Fruit fly (Drosophila melanogaster) whole organism, embryonic: ENCODE data around the gene CG7987.

ENCODE experiments used
- B-H1 ChIP-seq: fragments of 200-800 bp; sonication (Bioruptor generic); IDR thresholded peaks from 3 replicates; pipeline ENCODE4 v1.3.6; 2022; ENCODE audit warnings: missing biosample characterization, missing genetic modification characterization
- CG10321 ChIP-seq: fragments of 200-800 bp; sonication (Bioruptor generic); IDR thresholded peaks from 2 replicates; pipeline ENCODE4 v1.3.6; 2022; ENCODE audit warnings: missing biosample characterization, missing genetic modification characterization
- CG10959 ChIP-seq: fragments of 200-800 bp; sonication (Bioruptor generic); IDR thresholded peaks from 2 replicates; pipeline ENCODE4 v1.3.6; 2022; ENCODE audit warnings: missing biosample characterization, missing genetic modification characterization
- CG11696 ChIP-seq: fragments of 200-800 bp; sonication (Bioruptor generic); IDR thresholded peaks from 2 replicates; pipeline ENCODE4 v1.3.6; 2022; ENCODE audit warnings: missing biosample characterization, missing genetic modification characterization
- CG15011 ChIP-seq: fragments of 200-800 bp; sonication (Bioruptor generic); optimal IDR thresholded peaks from 3 replicates; lab custom pipeline; 2018; ENCODE audit warnings: missing biosample characterization, mild to moderate bottlenecking, missing genetic modification characterization
- CG18476 ChIP-seq: fragments of 200-800 bp; sonication (Bioruptor generic); optimal IDR thresholded peaks from 2 replicates; lab custom pipeline; 2016; ENCODE audit warnings: missing biosample characterization, mild to moderate bottlenecking, missing genetic modification characterization
- CG3163 ChIP-seq: fragments of 200-800 bp; sonication (Bioruptor generic); optimal IDR thresholded peaks from 3 replicates; lab custom pipeline; 2016; ENCODE audit warnings: missing biosample characterization, missing genetic modification characterization
- CG32532 ChIP-seq: fragments of 200-800 bp; sonication (Bioruptor generic); IDR thresholded peaks from 2 replicates; pipeline ENCODE4 v1.3.6; 2022; ENCODE audit warnings: missing biosample characterization, missing genetic modification characterization
- CG32772 ChIP-seq: fragments of 200-800 bp; sonication (Bioruptor generic); IDR thresholded peaks from 2 replicates; pipeline ENCODE4 v1.3.6; 2022; ENCODE audit warnings: missing biosample characterization, missing genetic modification characterization
- CG3281 ChIP-seq: fragments of 200-800 bp; sonication (Bioruptor generic); optimal IDR thresholded peaks from 3 replicates; lab custom pipeline; 2017; ENCODE audit warnings: missing biosample characterization, mild to moderate bottlenecking, missing genetic modification characterization
- CG3407 ChIP-seq: fragments of 200-800 bp; sonication (Bioruptor generic); optimal IDR thresholded peaks from 2 replicates; lab custom pipeline; 2018; ENCODE audit warnings: missing biosample characterization, mild to moderate bottlenecking, missing genetic modification characterization
- CG3726 ChIP-seq: fragments of 200-800 bp; sonication (Bioruptor generic); IDR thresholded peaks from 3 replicates; pipeline ENCODE4, ENCODE4 v1.3.6; 2022; ENCODE audit warnings: missing biosample characterization, missing genetic modification characterization
- CG4282 ChIP-seq: fragments of 200-800 bp; sonication (Bioruptor generic); optimal IDR thresholded peaks from 2 replicates; lab custom pipeline; 2016; ENCODE audit warnings: missing biosample characterization, missing genetic modification characterization
- CG8944 ChIP-seq: fragments of 200-800 bp; sonication (Bioruptor generic); optimal IDR thresholded peaks from 3 replicates; lab custom pipeline; 2016; ENCODE audit warnings: missing biosample characterization, missing genetic modification characterization
- CG9215 ChIP-seq: fragments of 200-800 bp; sonication (Bioruptor generic); IDR thresholded peaks from 2 replicates; pipeline ENCODE4 v1.3.6; 2022; ENCODE audit warnings: missing biosample characterization, missing genetic modification characterization
- Camta ChIP-seq: fragments of 200-800 bp; sonication (Bioruptor generic); optimal IDR thresholded peaks from 2 replicates; lab custom pipeline; 2016; ENCODE audit warnings: missing biosample characterization, missing genetic modification characterization
- D19B ChIP-seq: fragments of 200-800 bp; sonication (Bioruptor generic); optimal IDR thresholded peaks from 2 replicates; lab custom pipeline; 2017; ENCODE audit warnings: missing biosample characterization, mild to moderate bottlenecking, missing genetic modification characterization
- Dip2 ChIP-seq: fragments of 200-800 bp; sonication (Bioruptor generic); IDR thresholded peaks from 2 replicates; pipeline ENCODE4 v1.3.6; 2022; ENCODE audit warnings: missing biosample characterization, missing genetic modification characterization
- Doc2 ChIP-seq: fragments of 200-800 bp; sonication (Bioruptor generic); IDR thresholded peaks from 2 replicates; pipeline ENCODE4 v1.3.6; 2022; ENCODE audit warnings: missing biosample characterization, missing genetic modification characterization
- Eip74EF ChIP-seq, 2 experiments: fragments of 200-800 bp in 1 of 2; fragments of >200 bp in 1 of 2; sonication (Bioruptor generic) in 1 of 2; optimal IDR thresholded peaks; 2 replicates each; lab custom pipeline; 2017 to 2019; ENCODE audit warnings: missing biosample characterization in 2 of 2, missing genetic modification characterization in 2 of 2, mild to moderate bottlenecking in 1 of 2, moderate library complexity in 1 of 2
- Ets65A ChIP-seq: fragments of 200-800 bp; sonication (Bioruptor generic); peaks from one replicate; lab custom pipeline; 2016; ENCODE audit warnings: missing biosample characterization, missing genetic modification characterization
- Fer3 ChIP-seq: fragments of 200-800 bp; sonication (Bioruptor generic); optimal IDR thresholded peaks from 2 replicates; lab custom pipeline; 2018; ENCODE audit warnings: missing biosample characterization, mild to moderate bottlenecking, missing genetic modification characterization, moderate library complexity
- GATAe ChIP-seq: fragments of 200-800 bp; sonication (Bioruptor generic); conservative IDR thresholded peaks from 2 replicates; pipeline ENCODE4 v1.3.6; 2022; ENCODE audit warnings: missing biosample characterization, missing genetic modification characterization
- Gsc ChIP-seq: fragments of 200-800 bp; sonication (Bioruptor generic); IDR thresholded peaks from 2 replicates; pipeline ENCODE4 v1.3.6; 2022; ENCODE audit warnings: missing biosample characterization, missing genetic modification characterization
- H2.0 ChIP-seq: fragments of 200-800 bp; sonication (Bioruptor generic); IDR thresholded peaks from 2 replicates; pipeline ENCODE4 v1.3.6; 2022; ENCODE audit warnings: missing biosample characterization, missing genetic modification characterization
- Jarid2 ChIP-seq: fragments of 200-800 bp; sonication (Bioruptor generic); optimal IDR thresholded peaks from 3 replicates; lab custom pipeline; 2017; ENCODE audit warnings: mild to moderate bottlenecking, missing biosample characterization, missing genetic modification reagents, missing genetic modification characterization
- Nf-YA ChIP-seq: fragments of 200-800 bp; sonication (Bioruptor generic); IDR thresholded peaks from 2 replicates; pipeline ENCODE4 v1.3.6; 2022; ENCODE audit warnings: missing biosample characterization, missing genetic modification characterization
- Nf-YB ChIP-seq: fragments of 200-800 bp; sonication (Bioruptor generic); optimal IDR thresholded peaks from 3 replicates; lab custom pipeline; 2019; ENCODE audit warnings: missing biosample characterization, mild to moderate bottlenecking, missing genetic modification characterization, moderate library complexity
- Nf-YC ChIP-seq: fragments of 200-800 bp; optimal IDR thresholded peaks from 3 replicates; lab custom pipeline; 2019; ENCODE audit warnings: missing biosample characterization, mild to moderate bottlenecking, missing genetic modification characterization, moderate library complexity
- Optix ChIP-seq: fragments of 200-800 bp; sonication (Bioruptor generic); IDR thresholded peaks from 3 replicates; pipeline ENCODE4 v1.3.6; 2022; ENCODE audit warnings: missing biosample characterization, missing genetic modification characterization
- Pdp1 ChIP-seq, 2 experiments: fragments of 200-800 bp; sonication (Bioruptor generic); optimal IDR thresholded peaks; 3 replicates each; lab custom pipeline; 2016; ENCODE audit warnings: missing biosample characterization in 2 of 2, missing genetic modification characterization in 2 of 2, mild to moderate bottlenecking in 1 of 2, moderate library complexity in 1 of 2
- Sox102F ChIP-seq: fragments of 200-800 bp; sonication (Bioruptor generic); optimal IDR thresholded peaks from 2 replicates; lab custom pipeline; 2018; ENCODE audit warnings: missing biosample characterization, mild to moderate bottlenecking, missing genetic modification characterization, moderate library complexity
- Stat92E ChIP-seq, 3 experiments: fragments of >200 bp in 2 of 3; fragments of 200-800 bp in 1 of 3; sonication (Bioruptor generic) in 1 of 3; optimal IDR thresholded peaks; 2 replicates each; lab custom pipeline; 2017 to 2019; ENCODE audit warnings: missing biosample characterization in 3 of 3, missing genetic modification characterization in 3 of 3, mild to moderate bottlenecking in 1 of 3, moderate library complexity in 1 of 3
- ash1 ChIP-seq: fragments of 200-800 bp; sonication (Bioruptor generic); optimal IDR thresholded peaks from 2 replicates; lab custom pipeline; 2018; ENCODE audit warnings: missing biosample characterization, mild to moderate bottlenecking, missing genetic modification characterization
- bowl ChIP-seq: fragments of 200-800 bp; sonication (Bioruptor generic); IDR thresholded peaks from 2 replicates; pipeline ENCODE4 v1.3.6; 2022; ENCODE audit warnings: missing biosample characterization, missing genetic modification characterization
- cas ChIP-seq: fragments of 200-800 bp; sonication (Bioruptor generic); IDR thresholded peaks from 2 replicates; pipeline ENCODE4 v1.3.6; 2022; ENCODE audit warnings: missing biosample characterization, missing genetic modification characterization
- dm ChIP-seq: fragments of 200-800 bp; sonication (Bioruptor generic); optimal IDR thresholded peaks from 3 replicates; lab custom pipeline; 2016; ENCODE audit warnings: missing biosample characterization, missing genetic modification characterization
- eve ChIP-seq, 2 experiments: fragments of >200 bp; optimal IDR thresholded peaks; 2 replicates each; lab custom pipeline; 2017; ENCODE audit warnings: missing biosample characterization in 2 of 2, missing genetic modification characterization in 2 of 2
- grn ChIP-seq: fragments of 200-800 bp; sonication (Bioruptor generic); optimal IDR thresholded peaks from 3 replicates; lab custom pipeline; 2017; ENCODE audit warnings: missing biosample characterization, missing genetic modification characterization
- gsb-n ChIP-seq: fragments of 200-800 bp; sonication (Bioruptor generic); optimal IDR thresholded peaks from 3 replicates; lab custom pipeline; 2018; ENCODE audit warnings: missing biosample characterization, mild to moderate bottlenecking, missing genetic modification characterization
- hbn ChIP-seq: fragments of 200-800 bp; sonication (Bioruptor generic); IDR thresholded peaks from 2 replicates; pipeline ENCODE4 v1.3.6; 2022; ENCODE audit warnings: missing biosample characterization, missing genetic modification characterization; ENCODE audit not compliant: partially characterized antibody
- jumu ChIP-seq: fragments of 200-800 bp; sonication (Bioruptor generic); optimal IDR thresholded peaks from 3 replicates; lab custom pipeline; 2016; ENCODE audit warnings: missing biosample characterization, missing genetic modification characterization
- ken ChIP-seq: fragments of 200-800 bp; sonication (Bioruptor generic); IDR thresholded peaks from 3 replicates; pipeline ENCODE4 v1.3.6; 2022; ENCODE audit warnings: missing biosample characterization, missing genetic modification characterization
- klu ChIP-seq: fragments of 200-800 bp; sonication (Bioruptor generic); IDR thresholded peaks from 2 replicates; pipeline ENCODE4 v1.3.6; 2022; ENCODE audit warnings: missing biosample characterization, missing genetic modification characterization
- nom ChIP-seq: fragments of 200-800 bp; sonication (Bioruptor generic); optimal IDR thresholded peaks from 2 replicates; lab custom pipeline; 2017; ENCODE audit warnings: missing biosample characterization, missing genetic modification characterization, mild to moderate bottlenecking, moderate library complexity, missing genetic modification reagents
- pan ChIP-seq, 4 experiments: fragments of >200 bp in 3 of 4; fragments of 200-800 bp in 1 of 4; sonication (Bioruptor generic) in 1 of 4; optimal IDR thresholded peaks in 3 of 4; IDR thresholded peaks in 1 of 4; 2 replicates each; pipeline versions ENCODE4 v1.3.6 to Lab custom; 2017 to 2022; ENCODE audit warnings: missing biosample characterization in 2 of 4, missing genetic modification characterization in 2 of 4, mixed read lengths in 1 of 4
- psq ChIP-seq: fragments of 200-800 bp; sonication (Bioruptor generic); optimal IDR thresholded peaks from 2 replicates; lab custom pipeline; 2017; ENCODE audit warnings: missing biosample characterization, missing genetic modification characterization
- schlank ChIP-seq: fragments of 200-800 bp; sonication (Bioruptor generic); optimal IDR thresholded peaks from 2 replicates; lab custom pipeline; 2018; ENCODE audit warnings: missing biosample characterization, mild to moderate bottlenecking, missing genetic modification characterization
- sqz ChIP-seq: fragments of 200-800 bp; sonication (Bioruptor generic); optimal IDR thresholded peaks from 3 replicates; lab custom pipeline; 2018; ENCODE audit warnings: missing biosample characterization, mild to moderate bottlenecking, missing genetic modification characterization
- stc ChIP-seq: fragments of 200-800 bp; sonication (Bioruptor generic); IDR thresholded peaks from 2 replicates; pipeline ENCODE4 v1.3.6; 2022; ENCODE audit warnings: missing biosample characterization, missing genetic modification characterization
- stwl ChIP-seq: fragments of 200-800 bp; sonication (Bioruptor generic); optimal IDR thresholded peaks from 3 replicates; lab custom pipeline; 2018; ENCODE audit warnings: missing biosample characterization, mild to moderate bottlenecking, missing genetic modification characterization, moderate library complexity

CG7987 gene

dm6 chr3R:14624088-14624619 lies 48.5 kb upstream of the CG7987 start (continued):
- TF ChIP-seq gsb-n (tag; lab: Kevin White, UChicago): peak; percentile 74
- TF ChIP-seq CG8944 (GFP tag; lab: Kevin White, UChicago): no peak
- TF ChIP-seq CG32772: 0 out of 2 replicates have a peak, but pooled peaks have one; percentile 25
- TF ChIP-seq Fer3: no peak
- TF ChIP-seq GATAe (GFP tag; lab: Robert Waterston, UW): no peak
- TF ChIP-seq Doc2 (GFP tag; lab: Robert Waterston, UW): no peak
- no peak for TF ChIP-seq Nf-YC (tag; lab: Kevin White, UChicago)
- no peak for TF ChIP-seq Optix (GFP tag; lab: Robert Waterston, UW)
- TF ChIP-seq Stat92E (GFP tag; optimal IDR thresholded peaks at IDR 0.05; lab: Kevin White, UChicago): peak in 1 of 3 experiments; percentile 31
- no peak for TF ChIP-seq CG9215 (GFP tag; lab: Robert Waterston, UW)
- no peak for TF ChIP-seq Gsc
- peak; percentile 64 for TF ChIP-seq Sox102F (GFP tag; lab: Kevin White, UChicago)
- no peak for TF ChIP-seq B-H1 (GFP tag; lab: Robert Waterston, UW)
- TF ChIP-seq Jarid2 (GFP tag; lab: Kevin White, UChicago): no peak
- TF ChIP-seq grn (GFP tag; lab: Kevin White, UChicago): no peak
- TF ChIP-seq ash1 (GFP tag; lab: Kevin White, UChicago): no peak
- no peak for TF ChIP-seq CG11696
- TF ChIP-seq stc (GFP tag; lab: Robert Waterston, UW): no peak
- no peak for TF ChIP-seq psq (GFP tag; lab: Kevin White, UChicago)
- TF ChIP-seq Dip2 (GFP tag; lab: Robert Waterston, UW): no peak
- no peak for TF ChIP-seq bowl (GFP tag; lab: Robert Waterston, UW)
- TF ChIP-seq D19B: no peak
- no peak for TF ChIP-seq Camta (GFP tag; lab: Kevin White, UChicago)
- TF ChIP-seq sqz (GFP tag; lab: Kevin White, UChicago): no peak
- TF ChIP-seq Nf-YB (GFP tag; lab: Kevin White, UChicago): peak; percentile 35
- TF ChIP-seq jumu (GFP tag; lab: Kevin White, UChicago): peak; percentile 15
- TF ChIP-seq CG3163 (GFP tag; lab: Kevin White, UChicago): no peak
- peak; percentile 54 to 69 for TF ChIP-seq Pdp1 (GFP tag; optimal IDR thresholded peaks at IDR 0.05; lab: Kevin White, UChicago)
- TF ChIP-seq CG10321: no peak
- TF ChIP-seq eve (GFP tag; optimal IDR thresholded peaks at IDR 0.05; lab: Kevin White, UChicago): no peak
- TF ChIP-seq stwl (tag; lab: Kevin White, UChicago): no peak
- no peak for TF ChIP-seq Eip74EF (GFP tag; optimal IDR thresholded peaks at IDR 0.05; lab: Kevin White, UChicago)
- TF ChIP-seq cas (GFP tag; lab: Robert Waterston, UW): no peak
- no peak for TF ChIP-seq CG3281 (GFP tag; lab: Kevin White, UChicago)
- peak; percentile 14 for TF ChIP-seq CG3407 (GFP tag; lab: Kevin White, UChicago)
- TF ChIP-seq pan (optimal IDR thresholded peaks at IDR 0.05; lab: Kevin White, UChicago): no peak
- no peak for TF ChIP-seq pan (GFP tag; optimal IDR thresholded peaks at IDR 0.05 in 1 of 2, IDR thresholded peaks at IDR 0.05 in 1 of 2)
- no peak for TF ChIP-seq CG10959 (GFP tag; lab: Robert Waterston, UW)
- TF ChIP-seq H2.0 (GFP tag; lab: Robert Waterston, UW): no peak
- TF ChIP-seq Nf-YA: no peak
- no peak for TF ChIP-seq CG32532
- TF ChIP-seq nom (GFP tag; lab: Kevin White, UChicago): peak; percentile 65
- no peak for TF ChIP-seq CG15011 (GFP tag; lab: Kevin White, UChicago)
- no peak for TF ChIP-seq Ets65A
- TF ChIP-seq CG4282: peak; percentile 69
- TF ChIP-seq hbn: no peak
- no peak for TF ChIP-seq ken (GFP tag; lab: Robert Waterston, UW)
- peak; percentile 3 for TF ChIP-seq dm (GFP tag; lab: Kevin White, UChicago)
- TF ChIP-seq schlank: no peak
- no peak for TF ChIP-seq CG3726 (GFP tag; lab: Robert Waterston, UW)
- TF ChIP-seq klu: no peak
- TF ChIP-seq CG18476 (GFP tag; lab: Kevin White, UChicago): no peak
